Fruit fly (Drosophila melanogaster) whole organism: ENCODE measurements around the gene CG17270.

Source experiments
- CG8478 ChIP-seq: fragments of >200 bp; optimal IDR thresholded peaks from 2 replicates; lab custom pipeline; 2018; ENCODE audit warnings: inconsistent platforms
- Dll ChIP-seq: fragments of >200 bp; optimal IDR thresholded peaks from 2 replicates; lab custom pipeline; 2017
- EcR ChIP-seq, 2 experiments: fragments of >200 bp; optimal IDR thresholded peaks; 2 replicates each; lab custom pipeline; 2017; ENCODE audit warnings: missing biosample characterization in 2 of 2, missing genetic modification characterization in 2 of 2, missing genetic modification reagents in 2 of 2
- pan ChIP-seq: fragments of >200 bp; optimal IDR thresholded peaks from 2 replicates; lab custom pipeline; 2017
- psq ChIP-seq: fragments of >200 bp; optimal IDR thresholded peaks from 2 replicates; lab custom pipeline; 2017
- usp ChIP-seq: fragments of >200 bp; optimal IDR thresholded peaks from 2 replicates; lab custom pipeline; 2017; ENCODE audit warnings: missing biosample characterization, missing genetic modification characterization, mixed read lengths

CG17270 gene

DNA sequence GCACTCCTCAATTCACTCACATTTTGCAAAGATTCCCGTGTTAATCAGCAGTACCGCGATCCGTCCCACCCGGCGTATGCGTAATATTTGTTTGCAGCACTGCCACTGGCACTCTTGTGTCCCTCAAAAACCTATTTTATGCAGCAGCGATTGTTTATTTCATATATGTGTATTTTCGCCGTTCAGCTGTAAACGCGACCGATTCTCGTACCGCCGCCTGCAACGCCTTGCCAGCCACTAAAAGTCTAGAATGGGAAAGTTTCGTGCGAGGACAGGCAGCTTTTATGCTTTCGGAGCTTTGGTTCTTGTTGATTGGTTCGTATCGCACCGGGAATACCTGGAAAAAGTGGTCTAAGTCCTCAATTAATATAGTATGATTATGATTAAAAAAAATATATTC, at the start of gene CG17270:
CG17270 (minus strand) TSS at position 241 of the 400 bp plus-strand sequence.
- TF ChIP-seq usp (GFP tag; lab: Kevin White, UChicago) (no peak), EcR (GFP tag; optimal IDR thresholded peaks at IDR 0.05; lab: Kevin White, UChicago) (no peak)

DNA sequence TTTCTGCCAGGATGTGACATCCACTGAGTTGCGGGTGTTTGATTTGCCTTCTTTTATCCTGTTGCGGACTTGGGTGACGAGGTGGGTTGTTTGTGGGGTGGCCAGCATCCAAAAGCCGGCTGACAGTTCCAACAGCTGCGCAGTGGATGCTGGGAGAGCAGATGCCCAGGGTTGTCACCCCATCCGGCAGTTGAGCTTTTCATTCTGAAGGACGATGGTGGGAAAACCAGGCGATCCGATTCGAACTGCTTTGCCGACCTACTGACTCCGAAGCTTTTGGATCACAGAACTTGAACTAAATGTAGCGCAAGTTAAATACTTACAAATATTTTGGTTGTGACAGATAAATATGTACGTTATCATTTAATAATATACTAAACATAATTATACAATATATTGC, 47.5 kb upstream of the CG17270 start, which contains the start of gene KaiR1D:
KaiR1D (minus strand) TSS at position 28 of the 400 bp plus-strand sequence.
- TF ChIP-seq usp (GFP tag; lab: Kevin White, UChicago) (no peak), pan (no peak), Dll (lab: Kevin White, UChicago) (no peak), CG8478 (no peak), psq (no peak), EcR (GFP tag; optimal IDR thresholded peaks at IDR 0.05; lab: Kevin White, UChicago) (no peak)

dm6 chr3R:20859845-20860244, 41.1 kb upstream of the CG17270 start, which contains the start of gene Ir93a:
TSS of gene Ir93a (minus strand) at chr3R:20859945.
- no peak for TF ChIP-seq CG8478

- no peak for TF ChIP-seq EcR (GFP tag; optimal IDR thresholded peaks at IDR 0.05; lab: Kevin White, UChicago)
- no peak for TF ChIP-seq pan
- no peak for TF ChIP-seq usp (GFP tag; lab: Kevin White, UChicago)
- TF ChIP-seq CG8478, result no peak
- TF ChIP-seq Dll (lab: Kevin White, UChicago), result no peak
Observed at dm6 chr3R:20850395-20851039, 31.8 kb upstream of the CG17270 start, which contains the start of gene RpS30. TSS of gene RpS30 (plus strand) at chr3R:20850516.

DNA sequence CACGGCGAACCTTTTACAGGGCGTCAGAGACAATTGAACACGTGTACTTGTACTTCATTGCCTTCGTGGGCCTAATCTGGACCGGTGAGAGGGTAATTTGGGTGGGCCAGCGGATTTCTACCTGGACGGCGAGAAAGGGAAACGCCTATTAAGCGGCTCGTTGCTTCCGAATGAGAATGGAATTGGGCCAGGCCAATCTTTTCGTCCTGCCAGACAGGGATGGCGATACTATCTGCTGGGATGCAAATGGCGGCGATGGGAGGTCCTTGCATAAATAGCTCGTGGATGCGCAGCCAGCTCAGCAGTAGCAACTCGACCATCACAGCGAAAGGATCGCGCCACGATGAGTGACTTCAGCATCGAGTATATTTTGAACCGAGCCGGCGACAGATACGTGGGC, 28.0 kb upstream of the CG17270 start, which contains the start of gene CG15696:
CG15696 (plus strand) TSS at position 301 of the 400 bp plus-strand sequence.
- TF ChIP-seq pan, result no peak
- no peak for TF ChIP-seq Dll (lab: Kevin White, UChicago)
- no peak for TF ChIP-seq EcR (GFP tag; optimal IDR thresholded peaks at IDR 0.05; lab: Kevin White, UChicago)
- no peak for TF ChIP-seq psq
- no peak for TF ChIP-seq usp (GFP tag; lab: Kevin White, UChicago)
- no peak for TF ChIP-seq CG8478

DNA sequence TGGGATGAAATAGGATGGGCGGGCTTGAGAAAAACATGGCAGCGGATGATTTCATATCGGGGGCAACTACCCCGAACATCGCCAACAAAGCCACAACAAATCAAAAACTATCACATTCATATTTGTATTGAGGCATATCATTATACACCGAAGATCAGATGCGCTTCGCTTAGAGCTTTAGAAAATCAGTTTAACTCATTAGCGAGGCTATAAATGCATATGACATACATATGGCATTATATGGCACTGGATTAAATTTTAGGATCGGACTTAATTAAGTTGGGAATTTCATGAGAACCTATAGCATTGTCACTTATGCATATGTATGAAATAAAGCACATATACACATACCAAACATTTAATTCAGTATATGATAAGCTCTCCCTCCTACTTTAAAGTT, 27.6 kb upstream of the CG17270 start:
- TF ChIP-seq Dll (lab: Kevin White, UChicago), result no peak

DNA sequence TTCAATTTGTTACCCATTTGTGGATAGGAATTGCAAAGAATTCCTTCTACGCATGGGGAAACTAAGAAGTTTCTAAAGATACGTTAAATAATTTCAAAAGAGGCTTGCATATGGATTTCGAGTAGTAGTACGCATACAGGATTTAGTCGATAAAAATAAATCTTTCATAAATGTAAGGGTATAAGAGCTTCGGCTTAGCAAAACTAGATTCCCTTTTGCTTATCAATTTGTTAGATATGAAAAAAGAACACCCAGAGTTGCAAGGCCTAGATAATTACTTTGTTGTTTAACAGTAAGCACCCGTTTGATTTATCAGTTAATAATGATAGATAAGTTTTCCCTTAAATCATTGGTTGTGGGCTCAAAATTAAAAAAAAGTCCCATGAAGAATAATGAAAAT, 26.8 kb upstream of the CG17270 start:
- TF ChIP-seq pan, result no peak
- TF ChIP-seq usp (GFP tag; lab: Kevin White, UChicago), result no peak
- TF ChIP-seq EcR (GFP tag; optimal IDR thresholded peaks at IDR 0.05; lab: Kevin White, UChicago), result no peak
- TF ChIP-seq psq, result no peak
- TF ChIP-seq CG8478, result no peak
- no peak for TF ChIP-seq Dll (lab: Kevin White, UChicago)

DNA sequence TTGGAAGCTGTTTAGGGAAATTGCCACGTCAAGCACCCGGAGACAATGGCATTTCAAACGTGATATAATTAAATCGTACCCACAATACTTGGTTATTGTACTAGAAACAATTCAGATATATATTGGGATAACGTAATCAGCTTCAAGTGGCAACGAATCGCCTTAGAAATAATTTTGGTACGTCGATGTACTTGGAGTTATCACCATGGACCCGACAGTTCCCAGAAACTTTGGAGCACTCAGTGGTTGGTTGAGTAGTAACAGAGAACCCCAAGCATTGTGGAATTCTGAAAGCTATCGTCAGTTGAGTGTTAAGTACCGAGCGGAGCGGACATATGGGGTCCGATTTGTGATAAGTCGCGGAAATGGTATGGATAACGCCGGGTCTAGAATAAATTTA, 23.1 kb upstream of the CG17270 start, which contains the start of gene CG15695:
CG15695 (plus strand) TSS at position 301 of the 400 bp plus-strand sequence.
- TF ChIP-seq EcR (GFP tag; optimal IDR thresholded peaks at IDR 0.05; lab: Kevin White, UChicago) (no peak), usp (GFP tag; lab: Kevin White, UChicago) (no peak), CG8478 (no peak), pan (no peak), Dll (lab: Kevin White, UChicago) (no peak), psq (no peak)

DNA sequence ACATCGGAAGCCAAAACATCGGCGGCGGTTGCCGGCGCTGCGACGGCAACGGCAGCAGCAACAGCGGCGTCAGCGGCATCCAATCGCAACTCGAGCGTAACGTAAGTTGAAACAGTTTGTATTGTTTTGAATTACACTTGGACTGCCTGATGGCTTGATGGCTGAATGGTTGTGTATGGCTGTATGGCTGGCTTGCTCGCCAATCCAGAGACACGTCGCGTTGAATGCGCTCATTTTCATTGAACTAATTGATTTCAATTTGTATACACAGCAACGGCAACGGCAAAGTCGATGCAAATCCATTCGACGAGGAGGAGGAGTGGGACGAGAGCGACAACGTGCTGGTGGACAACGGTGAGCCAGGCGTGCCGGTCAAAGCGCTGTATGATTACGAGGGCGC, 20.1 kb upstream of the CG17270 start:
- TF ChIP-seq EcR (GFP tag; optimal IDR thresholded peaks at IDR 0.05; lab: Kevin White, UChicago), result no peak
- no peak for TF ChIP-seq pan
- no peak for TF ChIP-seq usp (GFP tag; lab: Kevin White, UChicago)
- no peak for TF ChIP-seq Dll (lab: Kevin White, UChicago)
- no peak for TF ChIP-seq psq
- TF ChIP-seq CG8478, result no peak

DNA sequence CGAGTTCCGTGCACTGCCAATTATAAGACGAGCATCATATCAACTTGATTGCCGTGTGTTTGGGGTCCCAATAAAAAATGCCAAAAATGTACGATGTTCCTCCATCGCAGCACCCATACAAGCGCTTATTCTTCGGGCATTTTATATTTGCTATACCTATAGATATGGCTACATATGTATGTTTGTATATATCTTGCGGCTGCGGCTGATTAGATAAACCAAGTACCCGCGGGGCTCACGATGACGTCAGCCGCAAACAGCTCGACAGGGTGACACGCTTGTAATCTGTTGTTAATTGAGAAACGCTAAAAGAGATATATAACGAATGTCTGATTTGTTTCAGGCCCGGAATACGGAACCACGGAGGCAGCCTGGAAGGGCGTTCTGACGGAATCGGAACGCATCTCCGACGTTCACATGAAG, 18.5 kb upstream of the CG17270 start:
- TF ChIP-seq EcR (GFP tag; optimal IDR thresholded peaks at IDR 0.05; lab: Kevin White, UChicago) (no peak), pan (no peak), usp (GFP tag; lab: Kevin White, UChicago) (no peak), CG8478 (no peak), Dll (lab: Kevin White, UChicago) (no peak), psq (no peak)

dm6 chr3R:20836257-20836856, 17.6 kb upstream of the CG17270 start:
- TF ChIP-seq psq (no peak), pan (no peak), Dll (lab: Kevin White, UChicago) (no peak)

- TF ChIP-seq Dll (lab: Kevin White, UChicago) (no peak), psq (no peak), usp (GFP tag; lab: Kevin White, UChicago) (no peak), EcR (GFP tag; optimal IDR thresholded peaks at IDR 0.05; lab: Kevin White, UChicago) (no peak), pan (no peak), CG8478 (no peak)
Observed at dm6 chr3R:20835531-20835930, 16.8 kb upstream of the CG17270 start.

DNA sequence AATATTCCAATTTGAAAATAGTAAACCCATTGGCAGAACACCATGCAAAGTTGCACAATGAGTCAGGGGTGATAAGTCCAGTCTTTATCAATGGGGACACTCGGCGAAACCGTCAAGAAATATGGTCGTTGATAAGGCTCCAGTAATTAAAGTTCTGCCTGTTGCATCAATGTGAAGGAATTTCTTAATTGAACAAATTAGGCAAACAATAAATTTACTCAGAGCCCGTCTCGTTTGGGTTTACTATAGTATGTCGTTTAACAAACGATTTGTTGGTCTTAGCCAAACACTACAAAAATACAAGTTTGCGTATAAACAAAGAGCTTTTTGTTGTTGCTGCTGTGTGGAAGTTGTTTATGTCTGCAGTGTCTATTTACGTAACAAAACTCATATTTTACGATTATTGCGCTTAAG, 16.0 kb upstream of the CG17270 start:
- TF ChIP-seq CG8478 (no peak), Dll (lab: Kevin White, UChicago) (no peak), pan (no peak), EcR (GFP tag; optimal IDR thresholded peaks at IDR 0.05; lab: Kevin White, UChicago) (no peak)
